Worm (Caenorhabditis elegans) whole organism, young adult: ENCODE data around the gene malt-1.

Experiments used
- B0035.1 ChIP-seq: sonication (generic microtip); optimal IDR thresholded peaks from 2 replicates; lab custom pipeline; 2016; ENCODE audit warnings: missing genetic modification characterization, mild to moderate bottlenecking, missing compliant biosample characterization, missing genotype, missing genetic modification reagents
- C06A6.2 ChIP-seq: fragments of 200-800 bp; sonication (Bioruptor generic); conservative IDR thresholded peaks from 2 replicates; pipeline ENCODE4 v1.3.6; 2022; ENCODE audit warnings: missing genetic modification characterization, missing compliant biosample characterization
- D2030.7 ChIP-seq: fragments of 200-800 bp; sonication (Bioruptor generic); IDR thresholded peaks from 2 replicates; pipeline ENCODE4 v1.3.6; 2022; ENCODE audit warnings: missing genetic modification reagents, missing genetic modification characterization, missing compliant biosample characterization
- F10E7.11 ChIP-seq: sonication (generic microtip); optimal IDR thresholded peaks from 2 replicates; lab custom pipeline; 2017; ENCODE audit warnings: mild to moderate bottlenecking, missing genetic modification characterization, moderate library complexity, missing compliant biosample characterization
- F33H1.4 ChIP-seq: fragments of 200-800 bp; sonication (Bioruptor generic); IDR thresholded peaks from 2 replicates; pipeline ENCODE4 v1.3.6; 2022; ENCODE audit warnings: missing genetic modification reagents, missing genetic modification characterization, missing compliant biosample characterization
- F39B2.1 ChIP-seq: fragments of 200-800 bp; sonication (Bioruptor generic); IDR thresholded peaks from 2 replicates; pipeline ENCODE4 v1.3.6; 2022; ENCODE audit warnings: missing genetic modification reagents, missing genetic modification characterization, missing compliant biosample characterization
- F57A8.1 ChIP-seq: fragments of 200-800 bp; sonication (Bioruptor generic); optimal IDR thresholded peaks from 2 replicates; lab custom pipeline; 2018; ENCODE audit warnings: mild to moderate bottlenecking, missing genetic modification characterization, moderate library complexity, missing compliant biosample characterization
- T07F8.4 ChIP-seq: sonication (generic microtip); optimal IDR thresholded peaks from 2 replicates; lab custom pipeline; 2016; ENCODE audit warnings: mild to moderate bottlenecking, missing genetic modification characterization, moderate library complexity, missing compliant biosample characterization
- Y53F4B.3 ChIP-seq: fragments of 200-800 bp; sonication (Bioruptor generic); IDR thresholded peaks from 2 replicates; pipeline ENCODE4 v1.3.6; 2022; ENCODE audit warnings: missing genetic modification reagents, missing genetic modification characterization, missing compliant biosample characterization
- Y53G8AR.9 ChIP-seq: fragments of 200-800 bp; sonication (Bioruptor generic); conservative IDR thresholded peaks from 2 replicates; pipeline ENCODE4 v1.3.6; 2022; ENCODE audit warnings: missing genetic modification reagents, missing genetic modification characterization, missing compliant biosample characterization
- Y56A3A.18 ChIP-seq: fragments of 200-800 bp; sonication (Bioruptor generic); IDR thresholded peaks from 2 replicates; pipeline ENCODE4 v1.3.6; 2022; ENCODE audit warnings: missing genetic modification reagents, missing genetic modification characterization, missing compliant biosample characterization
- Y79H2A.3 ChIP-seq: fragments of 200-800 bp; sonication (Bioruptor generic); conservative IDR thresholded peaks from 2 replicates; pipeline ENCODE4 v1.3.6; 2022; ENCODE audit warnings: missing genetic modification reagents, missing genetic modification characterization, missing compliant biosample characterization
- ama-1 ChIP-seq, 3 experiments: fragments of 150-350 bp in 1 of 3; sonication (generic microtip) in 2 of 3; optimal IDR thresholded peaks; 2 replicates each; lab custom pipeline; 2014 to 2018; ENCODE audit warnings: missing biosample characterization in 2 of 3, missing genetic modification characterization in 2 of 3, missing genetic modification reagents in 2 of 3
- attf-5 ChIP-seq: fragments of 200-800 bp; sonication (Bioruptor generic); optimal IDR thresholded peaks from 2 replicates; lab custom pipeline; 2018; ENCODE audit warnings: mild to moderate bottlenecking, missing genetic modification characterization, missing compliant biosample characterization
- bed-1 ChIP-seq: fragments of 200-800 bp; sonication (Bioruptor generic); IDR thresholded peaks from 2 replicates; pipeline ENCODE4 v1.3.6; 2022; ENCODE audit warnings: missing genetic modification reagents, missing genetic modification characterization, missing compliant biosample characterization
- cebp-2 ChIP-seq: fragments of 200-800 bp; sonication (Bioruptor generic); IDR thresholded peaks from 2 replicates; pipeline ENCODE4 v1.3.6; 2022; ENCODE audit warnings: missing genetic modification characterization, missing compliant biosample characterization
- ceh-100 ChIP-seq: fragments of 200-800 bp; sonication (Bioruptor generic); IDR thresholded peaks from 2 replicates; pipeline ENCODE4 v1.3.6; 2022; ENCODE audit warnings: missing genetic modification reagents, missing genetic modification characterization, missing compliant biosample characterization
- ceh-79 ChIP-seq: sonication (generic microtip); optimal IDR thresholded peaks from 2 replicates; lab custom pipeline; 2017; ENCODE audit warnings: mild to moderate bottlenecking, missing genetic modification characterization, missing compliant biosample characterization
- dox-1 ChIP-seq: fragments of 200-800 bp; sonication (Bioruptor generic); IDR thresholded peaks from 2 replicates; pipeline ENCODE4 v1.3.6; 2022; ENCODE audit warnings: missing genetic modification reagents, missing genetic modification characterization, missing compliant biosample characterization
- dpff-1 ChIP-seq: sonication (generic microtip); optimal IDR thresholded peaks from 2 replicates; lab custom pipeline; 2017; ENCODE audit warnings: mild to moderate bottlenecking, missing genetic modification characterization, missing compliant biosample characterization
- ets-4 ChIP-seq: fragments of 200-800 bp; sonication (Bioruptor generic); optimal IDR thresholded peaks from 2 replicates; lab custom pipeline; 2018; ENCODE audit warnings: mild to moderate bottlenecking, missing genetic modification characterization, missing compliant biosample characterization
- fkh-3 ChIP-seq: sonication (generic microtip); optimal IDR thresholded peaks from 2 replicates; lab custom pipeline; 2016; ENCODE audit warnings: mild to moderate bottlenecking, missing genetic modification characterization, missing compliant biosample characterization
- gei-17 ChIP-seq: fragments of 200-800 bp; sonication (Bioruptor generic); optimal IDR thresholded peaks from 2 replicates; lab custom pipeline; 2018; ENCODE audit warnings: mild to moderate bottlenecking, missing genetic modification characterization, missing compliant biosample characterization
- him-1 ChIP-seq: sonication (generic microtip); optimal IDR thresholded peaks from 2 replicates; lab custom pipeline; 2016; ENCODE audit warnings: missing genotype, missing genetic modification reagents, missing genetic modification characterization, missing compliant biosample characterization
- hlh-12 ChIP-seq: sonication (generic microtip); optimal IDR thresholded peaks from 2 replicates; lab custom pipeline; 2016; ENCODE audit warnings: missing genetic modification characterization, missing compliant biosample characterization
- hlh-26 ChIP-seq: fragments of 200-800 bp; sonication (Bioruptor generic); conservative IDR thresholded peaks from 2 replicates; pipeline ENCODE4 v1.3.6; 2022; ENCODE audit warnings: missing genetic modification reagents, missing genetic modification characterization, missing compliant biosample characterization
- hmg-1.2 ChIP-seq: fragments of 200-800 bp; sonication (Bioruptor generic); IDR thresholded peaks from 2 replicates; pipeline ENCODE4 v1.3.6; 2022; ENCODE audit warnings: missing genetic modification reagents, missing genetic modification characterization, missing compliant biosample characterization
- hmg-20 ChIP-seq: fragments of 200-800 bp; sonication (Bioruptor generic); IDR thresholded peaks from 2 replicates; pipeline ENCODE4 v1.3.6; 2022; ENCODE audit warnings: missing genetic modification reagents, missing genetic modification characterization, missing compliant biosample characterization
- hsf-1 ChIP-seq: fragments of 200-800 bp; sonication (Bioruptor generic); IDR thresholded peaks from 2 replicates; pipeline ENCODE4 v1.3.6; 2022; ENCODE audit warnings: missing genetic modification reagents, missing genetic modification characterization, missing compliant biosample characterization
- lag-1 ChIP-seq: fragments of 200-800 bp; sonication (Bioruptor generic); IDR thresholded peaks from 2 replicates; pipeline ENCODE4 v1.3.6; 2022; ENCODE audit warnings: missing genetic modification reagents, missing genetic modification characterization, missing compliant biosample characterization
- lin-40 ChIP-seq: sonication (generic microtip); optimal IDR thresholded peaks from 2 replicates; lab custom pipeline; 2016; ENCODE audit warnings: missing genetic modification characterization, mild to moderate bottlenecking, missing compliant biosample characterization, missing genotype, missing genetic modification reagents
- lsl-1 ChIP-seq: fragments of 200-800 bp; sonication (Bioruptor generic); optimal IDR thresholded peaks from 2 replicates; lab custom pipeline; 2018; ENCODE audit warnings: mild to moderate bottlenecking, missing genetic modification characterization, moderate library complexity, missing compliant biosample characterization
- madf-10 ChIP-seq: sonication (generic microtip); optimal IDR thresholded peaks from 2 replicates; lab custom pipeline; 2016; ENCODE audit warnings: mild to moderate bottlenecking, missing genetic modification characterization, missing compliant biosample characterization
- mxl-1 ChIP-seq: sonication (generic microtip); optimal IDR thresholded peaks from 2 replicates; lab custom pipeline; 2016; ENCODE audit warnings: missing genetic modification characterization, missing compliant biosample characterization
- nfya-2 ChIP-seq: fragments of 200-800 bp; sonication (Bioruptor generic); IDR thresholded peaks from 2 replicates; pipeline ENCODE4 v1.3.6; 2022; ENCODE audit warnings: missing genetic modification reagents, missing genetic modification characterization, missing compliant biosample characterization
- nhr-90 ChIP-seq: sonication (generic microtip); optimal IDR thresholded peaks from 2 replicates; lab custom pipeline; 2016; ENCODE audit warnings: missing genotype, mild to moderate bottlenecking, missing genetic modification characterization, missing compliant biosample characterization
- repo-1 ChIP-seq: sonication (generic microtip); optimal IDR thresholded peaks from 2 replicates; lab custom pipeline; 2017; ENCODE audit warnings: mild to moderate bottlenecking, missing genetic modification characterization, missing compliant biosample characterization
- rpc-1 ChIP-seq, 2 experiments: fragments of 150-350 bp in 1 of 2; sonication (generic microtip) in 1 of 2; optimal IDR thresholded peaks; 2 replicates each; lab custom pipeline; 2014 to 2018; ENCODE audit warnings: missing biosample characterization in 1 of 2, missing genetic modification characterization in 1 of 2, missing genetic modification reagents in 1 of 2, missing genotype in 1 of 2
- sdz-38 ChIP-seq: sonication (generic microtip); optimal IDR thresholded peaks from 2 replicates; lab custom pipeline; 2016; ENCODE audit warnings: missing genotype, missing genetic modification characterization, missing compliant biosample characterization
- snpc-1.3 ChIP-seq: sonication (generic microtip); optimal IDR thresholded peaks from 2 replicates; lab custom pipeline; 2017; ENCODE audit warnings: missing genetic modification characterization, mild to moderate bottlenecking, missing compliant biosample characterization, antibody characterized with exemption, moderate library complexity, missing genotype, missing genetic modification reagents; ENCODE audit not compliant: insufficient read depth
- somi-1 ChIP-seq: fragments of 200-800 bp; sonication (Bioruptor generic); optimal IDR thresholded peaks from 2 replicates; lab custom pipeline; 2018; ENCODE audit warnings: mild to moderate bottlenecking, missing genetic modification characterization, missing compliant biosample characterization
- sptf-2 ChIP-seq: fragments of 200-800 bp; sonication (Bioruptor generic); optimal IDR thresholded peaks from 2 replicates; lab custom pipeline; 2018; ENCODE audit warnings: mild to moderate bottlenecking, missing genetic modification characterization, missing compliant biosample characterization
- unc-130 ChIP-seq: sonication (generic microtip); optimal IDR thresholded peaks from 2 replicates; lab custom pipeline; 2016; ENCODE audit warnings: missing genetic modification reagents, missing genetic modification characterization, missing compliant biosample characterization
- xnd-1 ChIP-seq: sonication (generic microtip); optimal IDR thresholded peaks from 2 replicates; lab custom pipeline; 2016; ENCODE audit warnings: missing genotype, missing genetic modification reagents, missing genetic modification characterization, missing compliant biosample characterization
- zfh-2 ChIP-seq: fragments of 200-800 bp; sonication (Bioruptor generic); conservative IDR thresholded peaks from 2 replicates; pipeline ENCODE4 v1.3.6; 2022; ENCODE audit warnings: missing genetic modification reagents, missing genetic modification characterization, missing compliant biosample characterization
- zim-3 ChIP-seq: sonication (generic microtip); optimal IDR thresholded peaks from 2 replicates; lab custom pipeline; 2017; ENCODE audit warnings: mild to moderate bottlenecking, missing genetic modification characterization, moderate library complexity, missing compliant biosample characterization
- ztf-22 ChIP-seq: fragments of 200-800 bp; sonication (Bioruptor generic); optimal IDR thresholded peaks from 2 replicates; lab custom pipeline; 2018; ENCODE audit warnings: mild to moderate bottlenecking, missing genetic modification characterization, moderate library complexity, missing compliant biosample characterization
- ztf-28 ChIP-seq: fragments of 200-800 bp; sonication (Bioruptor generic); IDR thresholded peaks from 2 replicates; pipeline ENCODE4 v1.3.6; 2022; ENCODE audit warnings: missing genetic modification reagents, missing genetic modification characterization, missing compliant biosample characterization
- ztf-6 ChIP-seq: fragments of 200-800 bp; sonication (Bioruptor generic); IDR thresholded peaks from 2 replicates; pipeline ENCODE4 v1.3.6; 2022; ENCODE audit warnings: missing genetic modification reagents, missing genetic modification characterization, missing compliant biosample characterization

Gene malt-1

DNA sequence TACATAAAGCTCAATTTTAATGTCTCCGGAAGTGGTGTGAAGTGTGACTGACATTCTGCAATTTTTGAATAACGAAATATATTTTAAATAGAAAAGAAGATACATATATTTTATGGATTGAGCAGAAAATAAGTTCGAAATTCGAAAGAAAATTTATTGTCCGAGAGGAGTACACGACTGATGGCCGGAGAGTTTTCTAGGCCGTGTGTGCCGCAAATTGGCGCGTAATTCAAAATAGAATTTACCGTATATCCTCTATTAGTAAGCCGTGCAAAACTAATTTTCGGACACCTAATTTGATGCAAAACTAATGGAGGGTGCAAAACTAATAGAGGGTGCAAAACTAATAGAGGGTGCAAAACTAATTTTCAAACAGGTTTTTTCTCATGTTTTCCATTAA lies 37.8 kb downstream of the malt-1 start, which contains the start of gene cyn-10 (continued):
- TF ChIP-seq sptf-2 (GFP tag; lab: Kevin White, UChicago) (no peak), ets-4 (GFP tag; lab: Kevin White, UChicago) (no peak), nfya-2 (GFP tag; lab: Robert Waterston, UW) (no peak), nhr-90 (tag; lab: Kevin White, UChicago) (no peak), B0035.1 (tag; lab: Kevin White, UChicago) (no peak), ceh-79 (tag; lab: Kevin White, UChicago) (no peak), lsl-1 (GFP tag; lab: Kevin White, UChicago) (peak; percentile 38), ztf-28 (no peak), dpff-1 (tag; lab: Kevin White, UChicago) (no peak), gei-17 (no peak), zim-3 (tag; lab: Kevin White, UChicago) (no peak), unc-130 (GFP tag; lab: Kevin White, UChicago) (peak; percentile 84), F33H1.4 (peak; percentile 58), repo-1 (tag; lab: Kevin White, UChicago) (no peak), dox-1 (GFP tag; lab: Robert Waterston, UW) (no peak; the same call in 1 of the 2 replicates), Y53G8AR.9 (GFP tag; lab: Robert Waterston, UW) (no peak; the same call in 1 of the 2 replicates), sdz-38 (tag; lab: Kevin White, UChicago) (no peak), C06A6.2 (GFP tag; lab: Robert Waterston, UW) (no peak), attf-5 (no peak), F10E7.11 (tag; lab: Kevin White, UChicago) (peak; percentile 56), cebp-2 (GFP tag; lab: Robert Waterston, UW) (0 out of 2 replicates have a peak, but pooled peaks have one; percentile 21), hmg-20 (GFP tag; lab: Robert Waterston, UW) (peak; percentile 79; the same call in 1 of the 2 replicates), F39B2.1 (GFP tag; lab: Robert Waterston, UW) (0 out of 2 replicates have a peak, but pooled peaks have one; percentile 53), Y53F4B.3 (GFP tag; lab: Robert Waterston, UW) (no peak), T07F8.4 (tag; lab: Kevin White, UChicago) (no peak), zfh-2 (no peak), him-1 (tag; lab: Kevin White, UChicago) (peak; percentile 73), ama-1 (optimal IDR thresholded peaks at IDR 0.05; lab: Kevin White, UChicago) (no peak), ama-1 (GFP tag; optimal IDR thresholded peaks at IDR 0.05; lab: Kevin White, UChicago) (no peak), hlh-26 (GFP tag; lab: Robert Waterston, UW) (no peak), hsf-1 (GFP tag; lab: Robert Waterston, UW) (peak; percentile 54), hmg-1.2 (GFP tag; lab: Robert Waterston, UW) (no peak), Y56A3A.18 (GFP tag; lab: Robert Waterston, UW) (no peak), ztf-22 (GFP tag; lab: Kevin White, UChicago) (no peak), mxl-1 (tag; lab: Kevin White, UChicago) (no peak), fkh-3 (no peak), snpc-1.3 (tag; lab: Kevin White, UChicago) (no peak), lin-40 (peak; percentile 53), F57A8.1 (no peak), somi-1 (GFP tag; lab: Kevin White, UChicago) (no peak), bed-1 (GFP tag; lab: Robert Waterston, UW) (0 out of 2 replicates have a peak, but pooled peaks have one; percentile 36), lag-1 (0 out of 2 replicates have a peak, but pooled peaks have one; percentile 51), hlh-12 (tag; lab: Kevin White, UChicago) (no peak), ztf-6 (GFP tag; lab: Robert Waterston, UW) (no peak), D2030.7 (no peak), madf-10 (tag; lab: Kevin White, UChicago) (peak; percentile 11), Y79H2A.3 (no peak), ceh-100 (peak; percentile 74), xnd-1 (tag; lab: Kevin White, UChicago) (peak; percentile 39), rpc-1 (optimal IDR thresholded peaks at IDR 0.05; lab: Kevin White, UChicago) (no peak), rpc-1 (tag; optimal IDR thresholded peaks at IDR 0.05; lab: Kevin White, UChicago) (no peak)
